Fruit fly (Drosophila melanogaster): ENCODE data around the gene Ubi-p5E.

DNA sequence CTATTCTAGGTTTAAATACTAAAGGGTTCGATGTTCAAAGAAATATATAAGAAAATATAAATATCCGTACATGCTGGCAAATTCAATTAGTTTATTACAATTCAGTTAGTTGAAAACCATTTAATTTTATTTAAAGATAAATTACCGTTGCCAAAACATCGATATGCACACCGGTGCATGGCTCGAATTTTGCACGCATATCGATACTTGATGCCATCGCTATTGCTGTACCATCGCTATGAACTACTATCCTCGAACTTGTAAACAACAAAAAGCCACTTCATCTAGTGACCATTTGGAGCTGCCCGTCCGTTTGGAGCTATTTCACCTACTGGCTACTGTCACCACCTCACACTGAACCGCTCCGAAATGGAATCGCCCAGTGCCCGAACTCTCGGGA is 18.5 kb downstream of the Ubi-p5E start, which contains the start of gene Josd:
- TF ChIP-seq CG8301 (tag; optimal IDR thresholded peaks at IDR 0.05) (no peak), Ets98B (GFP tag; IDR thresholded peaks at IDR 0.05) (no peak), CG32121 (GFP tag; IDR thresholded peaks at IDR 0.05) (no peak)
